Worm (Caenorhabditis elegans) whole organism, L4 larva: ENCODE measurements around the gene rap-1.

ENCODE experiments used
- aly-2 ChIP-seq: sonication (generic microtip); optimal IDR thresholded peaks from 2 replicates; lab custom pipeline; 2018; ENCODE audit warnings: missing biosample characterization, missing genetic modification characterization
- ceh-28 ChIP-seq: fragments of 150-350 bp; optimal IDR thresholded peaks from 2 replicates; lab custom pipeline; 2014; ENCODE audit warnings: missing biosample characterization, missing genetic modification reagents, missing genetic modification characterization
- dmd-8 ChIP-seq: fragments of 200-800 bp; sonication (Bioruptor generic); IDR thresholded peaks from 2 replicates; pipeline ENCODE4 v1.3.6; 2022; ENCODE audit warnings: missing genetic modification characterization, missing compliant biosample characterization
- dpl-1 ChIP-seq: fragments of 150-350 bp; optimal IDR thresholded peaks from 2 replicates; lab custom pipeline; 2014; ENCODE audit warnings: missing biosample characterization, missing genetic modification reagents, missing genetic modification characterization
- dve-1 ChIP-seq: sonication (generic microtip); optimal IDR thresholded peaks from 2 replicates; lab custom pipeline; 2017; ENCODE audit warnings: antibody characterized with exemption, mild to moderate bottlenecking, missing genetic modification characterization, missing compliant biosample characterization; ENCODE audit not compliant: insufficient read depth
- egl-27 ChIP-seq: sonication (generic microtip); optimal IDR thresholded peaks from 3 replicates; lab custom pipeline; 2017; ENCODE audit warnings: missing biosample characterization, missing genetic modification reagents, missing genetic modification characterization
- lin-13 ChIP-seq: fragments of 150-350 bp; optimal IDR thresholded peaks from 2 replicates; lab custom pipeline; 2014; ENCODE audit warnings: missing biosample characterization, missing genetic modification reagents, missing genetic modification characterization
- lin-29 ChIP-seq: fragments of 200-800 bp; sonication (Bioruptor generic); IDR thresholded peaks from 2 replicates; pipeline ENCODE4 v1.3.6; 2022; ENCODE audit warnings: missing genetic modification reagents, missing genetic modification characterization, missing compliant biosample characterization
- lin-39 ChIP-seq: fragments of 150-350 bp; optimal IDR thresholded peaks from 2 replicates; lab custom pipeline; 2014; ENCODE audit warnings: missing biosample characterization, missing genetic modification reagents, missing genetic modification characterization
- madf-9 ChIP-seq: fragments of 200-800 bp; sonication (Bioruptor generic); conservative IDR thresholded peaks from 2 replicates; pipeline ENCODE4 v1.3.6; 2022; ENCODE audit warnings: missing genetic modification reagents, missing genetic modification characterization, missing compliant biosample characterization
- mes-2 ChIP-seq: sonication (generic microtip); optimal IDR thresholded peaks from 2 replicates; lab custom pipeline; 2016; ENCODE audit warnings: missing genotype, mild to moderate bottlenecking, missing genetic modification characterization, missing compliant biosample characterization; ENCODE audit not compliant: poor library complexity, severe bottlenecking
- nhr-111 ChIP-seq: fragments of 200-800 bp; sonication (Bioruptor generic); optimal IDR thresholded peaks from 2 replicates; lab custom pipeline; 2018; ENCODE audit warnings: mild to moderate bottlenecking, missing genetic modification characterization, missing compliant biosample characterization
- snpc-4 ChIP-seq: fragments of 150-350 bp; optimal IDR thresholded peaks from 2 replicates; lab custom pipeline; 2014; ENCODE audit warnings: missing biosample characterization, missing genetic modification characterization
- zag-1 ChIP-seq: fragments of 150-350 bp; optimal IDR thresholded peaks from 2 replicates; lab custom pipeline; 2014; ENCODE audit warnings: missing biosample characterization, missing genetic modification characterization

ce11 chrIV:8951953-8952567 is 33.4 kb upstream of the rap-1 start:
- no peak for TF ChIP-seq ceh-28 (tag; lab: Kevin White, UChicago)
- no peak for TF ChIP-seq madf-9 (GFP tag; lab: Robert Waterston, UW)
- TF ChIP-seq zag-1 (tag; lab: Kevin White, UChicago), result no peak
- TF ChIP-seq lin-13 (GFP tag; lab: Kevin White, UChicago), result no peak
- TF ChIP-seq dpl-1 (GFP tag; lab: Kevin White, UChicago), result no peak
- TF ChIP-seq snpc-4, result no peak
- TF ChIP-seq lin-29 (GFP tag; lab: Robert Waterston, UW), result no peak
- TF ChIP-seq mes-2 (tag; lab: Kevin White, UChicago), result no peak
- peak; percentile 83 for TF ChIP-seq dve-1 (tag; lab: Kevin White, UChicago)
- no peak for TF ChIP-seq dmd-8 (GFP tag; lab: Robert Waterston, UW)
- TF ChIP-seq aly-2 (tag; lab: Kevin White, UChicago), result no peak
- TF ChIP-seq lin-39 (tag; lab: Kevin White, UChicago), result no peak
- no peak for TF ChIP-seq egl-27
- TF ChIP-seq nhr-111, result no peak
